Worm (Caenorhabditis elegans): ENCODE measurements around the gene fbxb-119.

- TF ChIP-seq elt-3 (tag; optimal IDR thresholded peaks at IDR 0.05) (no peak), R02D3.7 (tag; optimal IDR thresholded peaks at IDR 0.05) (no peak), mdl-1 (tag; optimal IDR thresholded peaks at IDR 0.05) (no peak)
These were observed 32.3 kb downstream of the fbxb-119 start, which contains the start of gene C08E8.11 for ce11 chrV:18350721-18351120.
